Worm (Caenorhabditis elegans): Measurements from ENCODE around the gene adh-1.

The adh-1 gene

ce11 chrV:11933196-11934028 lies 45.4 kb downstream of the adh-1 start, which contains the start of the genes aman-2 and F58H1.3 (continued):
- TF ChIP-seq swsn-7 (tag; optimal IDR thresholded peaks at IDR 0.05) (peak; percentile 19), Y116A8C.19 (tag; optimal IDR thresholded peaks at IDR 0.05; ENCODE audit: borderline replicate concordance) (no peak), nhr-71 (tag; optimal IDR thresholded peaks at IDR 0.05) (peak; percentile 57), nhr-90 (tag; optimal IDR thresholded peaks at IDR 0.05; ENCODE audit: poor library complexity) (peak; percentile 46), ceh-82 (tag; optimal IDR thresholded peaks at IDR 0.05) (no peak), C16A3.4 (tag; optimal IDR thresholded peaks at IDR 0.05) (peak; percentile 60), pax-3 (tag; optimal IDR thresholded peaks at IDR 0.05) (peak; percentile 74), dpl-1 (GFP tag; optimal IDR thresholded peaks at IDR 0.05) (peak in 2 of 3 experiments; percentile 15 to 61), lin-14 (GFP tag; optimal IDR thresholded peaks at IDR 0.05) (peak; percentile 73), dsc-1 (tag; optimal IDR thresholded peaks at IDR 0.05) (no peak), ceh-88 (GFP tag; IDR thresholded peaks at IDR 0.05) (peak; percentile 44; the same call in 1 of the 2 replicates), tbx-2 (tag; optimal IDR thresholded peaks at IDR 0.05) (peak; percentile 42), rnt-1 (tag; optimal IDR thresholded peaks at IDR 0.05) (no peak), unc-62 (GFP tag; optimal IDR thresholded peaks at IDR 0.05) (no peak), lsy-2 (tag; optimal IDR thresholded peaks at IDR 0.05) (peak in 1 of 2 experiments; percentile 78)

ce11 chrV:11934848-11935247 lies 46.8 kb downstream of the adh-1 start, which contains the start of gene F58H1.8:
F58H1.8 (plus strand) TSS chrV:11935148.
- TF ChIP-seq grh-1 (GFP tag; IDR thresholded peaks at IDR 0.05) (no peak), efl-1 (optimal IDR thresholded peaks at IDR 0.05) (no peak), efl-1 (GFP tag; optimal IDR thresholded peaks at IDR 0.05 in 1 of 2) (peak in 1 of 2 experiments; percentile 20)

DNA sequence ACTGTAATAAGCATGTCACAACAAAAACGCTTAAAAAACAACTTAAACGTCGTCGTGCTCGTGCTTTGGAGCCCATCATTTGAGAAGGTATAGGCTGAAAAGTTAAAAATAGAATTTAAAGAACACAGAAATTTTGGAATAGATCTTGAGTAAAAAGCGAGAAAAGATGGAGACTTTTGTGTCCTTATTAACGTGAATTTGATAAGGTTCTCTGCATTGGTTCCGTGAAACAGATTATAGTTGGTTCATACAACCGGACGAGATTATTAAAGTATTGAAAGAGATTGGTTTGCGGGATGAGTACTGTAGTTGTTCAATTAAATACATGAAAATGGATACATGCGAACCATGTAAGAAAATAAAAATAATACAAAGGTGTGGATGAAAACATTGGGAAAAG lies 49.7 kb downstream of the adh-1 start, which contains the start of gene gpla-1:
gpla-1 (minus strand) TSS at position 101 of the 400 bp plus-strand sequence.
- TF ChIP-seq C04F5.9 (tag; optimal IDR thresholded peaks at IDR 0.05) (no peak), lsy-2 (tag; optimal IDR thresholded peaks at IDR 0.05) (no peak)

Measured in whole organism, L1 larva.